Fruit fly (Drosophila melanogaster) whole organism, embryonic: Measurements from ENCODE around the gene NELF-B.
A peak's percentile ranks its signal among the peaks of the same experiment; 100 is the strongest.

ENCODE experiments used
- CG10321 ChIP-seq: fragments of 200-800 bp; sonication (Bioruptor generic); IDR thresholded peaks from 2 replicates; pipeline ENCODE4 v1.3.6; 2022; ENCODE audit warnings: missing biosample characterization, missing genetic modification characterization
- CG10462 ChIP-seq: fragments of 200-800 bp; sonication (Bioruptor generic); optimal IDR thresholded peaks from 2 replicates; lab custom pipeline; 2016; ENCODE audit warnings: missing biosample characterization, missing genetic modification characterization
- CG11398 ChIP-seq: fragments of 200-800 bp; sonication (Bioruptor generic); optimal IDR thresholded peaks from 2 replicates; lab custom pipeline; 2016; ENCODE audit warnings: missing biosample characterization, missing genetic modification characterization
- CG12219 ChIP-seq: fragments of 200-800 bp; sonication (Bioruptor generic); optimal IDR thresholded peaks from 3 replicates; lab custom pipeline; 2018; ENCODE audit warnings: missing biosample characterization, mild to moderate bottlenecking, missing genetic modification characterization
- CG12236 ChIP-seq: fragments of 200-800 bp; sonication (Bioruptor generic); optimal IDR thresholded peaks from 2 replicates; lab custom pipeline; 2016; ENCODE audit warnings: missing biosample characterization, missing genetic modification characterization
- CG14441 ChIP-seq: fragments of 200-800 bp; sonication (Bioruptor generic); IDR thresholded peaks from 2 replicates; pipeline ENCODE4 v1.3.6; 2022; ENCODE audit warnings: missing biosample characterization, missing genetic modification characterization
- CG15514 ChIP-seq: fragments of 200-800 bp; sonication (Bioruptor generic); optimal IDR thresholded peaks from 3 replicates; lab custom pipeline; 2017; ENCODE audit warnings: missing biosample characterization, missing genetic modification characterization, mild to moderate bottlenecking, moderate library complexity, missing genetic modification reagents
- CG16779 ChIP-seq: fragments of 200-800 bp; sonication (Bioruptor generic); IDR thresholded peaks from 2 replicates; pipeline ENCODE4 v1.3.6; 2022; ENCODE audit warnings: missing biosample characterization, missing genetic modification characterization
- CG1792 ChIP-seq: fragments of 200-800 bp; sonication (Bioruptor generic); optimal IDR thresholded peaks from 2 replicates; lab custom pipeline; 2016; ENCODE audit warnings: missing biosample characterization, missing genetic modification characterization
- CG31365 ChIP-seq: fragments of 200-800 bp; sonication (Bioruptor generic); optimal IDR thresholded peaks from 2 replicates; lab custom pipeline; 2018; ENCODE audit warnings: missing biosample characterization, mild to moderate bottlenecking, missing genetic modification characterization
- CG31388 ChIP-seq: fragments of 200-800 bp; sonication (Bioruptor generic); optimal IDR thresholded peaks from 2 replicates; lab custom pipeline; 2016; ENCODE audit warnings: missing biosample characterization, missing genetic modification characterization
- CG34422 ChIP-seq: fragments of 200-800 bp; sonication (Bioruptor generic); IDR thresholded peaks from 3 replicates; pipeline ENCODE4 v1.3.6; 2022; ENCODE audit warnings: missing biosample characterization, missing genetic modification characterization
- CG9797 ChIP-seq: fragments of 200-800 bp; sonication (Bioruptor generic); optimal IDR thresholded peaks from 3 replicates; lab custom pipeline; 2018; ENCODE audit warnings: missing biosample characterization, mild to moderate bottlenecking, missing genetic modification characterization
- Camta ChIP-seq: fragments of 200-800 bp; sonication (Bioruptor generic); optimal IDR thresholded peaks from 2 replicates; lab custom pipeline; 2016; ENCODE audit warnings: missing biosample characterization, missing genetic modification characterization
- CrebB ChIP-seq: fragments of 200-800 bp; sonication (Bioruptor generic); optimal IDR thresholded peaks from 3 replicates; lab custom pipeline; 2018; ENCODE audit warnings: missing biosample characterization, mild to moderate bottlenecking, missing genetic modification characterization
- Doc3 ChIP-seq: fragments of 200-800 bp; sonication (Bioruptor generic); IDR thresholded peaks from 3 replicates; pipeline ENCODE4 v1.3.6; 2022; ENCODE audit warnings: missing biosample characterization, missing genetic modification characterization; ENCODE audit not compliant: partially characterized antibody
- Gsc ChIP-seq: fragments of 200-800 bp; sonication (Bioruptor generic); IDR thresholded peaks from 2 replicates; pipeline ENCODE4 v1.3.6; 2022; ENCODE audit warnings: missing biosample characterization, missing genetic modification characterization
- Gug ChIP-seq: fragments of 200-800 bp; sonication (Bioruptor generic); IDR thresholded peaks from 4 replicates; pipeline ENCODE4 v1.3.6; 2022; ENCODE audit warnings: missing biosample characterization, missing genetic modification characterization
- H2.0 ChIP-seq: fragments of 200-800 bp; sonication (Bioruptor generic); IDR thresholded peaks from 2 replicates; pipeline ENCODE4 v1.3.6; 2022; ENCODE audit warnings: missing biosample characterization, missing genetic modification characterization
- HLH3B ChIP-seq: fragments of 200-800 bp; sonication (Bioruptor generic); IDR thresholded peaks from 2 replicates; pipeline ENCODE4 v1.3.6; 2022; ENCODE audit warnings: missing biosample characterization, missing genetic modification characterization
- Hmx ChIP-seq: fragments of 200-800 bp; sonication (Bioruptor generic); optimal IDR thresholded peaks from 2 replicates; lab custom pipeline; 2016; ENCODE audit warnings: missing biosample characterization, missing genetic modification characterization
- Mrtf ChIP-seq: fragments of 200-800 bp; sonication (Bioruptor generic); IDR thresholded peaks from 3 replicates; pipeline ENCODE4 v1.3.6; 2022; ENCODE audit warnings: missing biosample characterization, missing genetic modification characterization
- Myb ChIP-seq: fragments of 200-800 bp; sonication (Bioruptor generic); optimal IDR thresholded peaks from 2 replicates; lab custom pipeline; 2016; ENCODE audit warnings: missing biosample characterization, missing genetic modification characterization
- NK7.1 ChIP-seq: fragments of 200-800 bp; sonication (Bioruptor generic); optimal IDR thresholded peaks from 3 replicates; lab custom pipeline; 2016; ENCODE audit warnings: missing biosample characterization, missing genetic modification characterization
- Poxn ChIP-seq: fragments of 200-800 bp; sonication (Bioruptor generic); IDR thresholded peaks from 2 replicates; pipeline ENCODE4 v1.3.6; 2022; ENCODE audit warnings: missing biosample characterization, missing genetic modification characterization
- TFAM ChIP-seq: fragments of 200-800 bp; sonication (Bioruptor generic); optimal IDR thresholded peaks from 2 replicates; lab custom pipeline; 2017; ENCODE audit warnings: missing biosample characterization, missing genetic modification characterization, inconsistent platforms
- Tbp ChIP-seq: fragments of >200 bp; optimal IDR thresholded peaks from 2 replicates; lab custom pipeline; 2018; ENCODE audit warnings: missing biosample characterization, missing genetic modification characterization
- amos ChIP-seq: fragments of 200-800 bp; sonication (Bioruptor generic); IDR thresholded peaks from 2 replicates; pipeline ENCODE4 v1.3.6; 2022; ENCODE audit warnings: missing biosample characterization, missing genetic modification characterization; ENCODE audit not compliant: partially characterized antibody
- aop ChIP-seq: fragments of 200-800 bp; sonication (Bioruptor generic); IDR thresholded peaks from 2 replicates; pipeline ENCODE4 v1.3.6; 2022; ENCODE audit warnings: missing biosample characterization, missing genetic modification characterization
- ara ChIP-seq: fragments of 200-800 bp; sonication (Bioruptor generic); IDR thresholded peaks from 2 replicates; pipeline ENCODE4 v1.3.6; 2022; ENCODE audit warnings: missing biosample characterization, missing genetic modification characterization
- ash1 ChIP-seq: fragments of 200-800 bp; sonication (Bioruptor generic); optimal IDR thresholded peaks from 2 replicates; lab custom pipeline; 2018; ENCODE audit warnings: missing biosample characterization, mild to moderate bottlenecking, missing genetic modification characterization
- cwo ChIP-seq: fragments of 200-800 bp; sonication (Bioruptor generic); optimal IDR thresholded peaks from 3 replicates; lab custom pipeline; 2017; ENCODE audit warnings: missing biosample characterization, missing genetic modification characterization, mild to moderate bottlenecking, moderate library complexity, missing genetic modification reagents
- da ChIP-seq: fragments of 200-800 bp; sonication (Bioruptor generic); optimal IDR thresholded peaks from 2 replicates; lab custom pipeline; 2016; ENCODE audit warnings: missing biosample characterization, missing genetic modification characterization
- danr ChIP-seq: fragments of 200-800 bp; sonication (Bioruptor generic); IDR thresholded peaks from 2 replicates; pipeline ENCODE4 v1.3.6; 2022; ENCODE audit warnings: missing biosample characterization, missing genetic modification characterization
- eve ChIP-seq, 2 experiments: fragments of >200 bp; optimal IDR thresholded peaks; 2 replicates each; lab custom pipeline; 2017; ENCODE audit warnings: missing biosample characterization in 2 of 2, missing genetic modification characterization in 2 of 2
- gt ChIP-seq: fragments of 200-800 bp; sonication (Bioruptor generic); IDR thresholded peaks from 2 replicates; pipeline ENCODE4 v1.3.6; 2022; ENCODE audit warnings: missing biosample characterization, missing genetic modification characterization
- ham ChIP-seq: fragments of 200-800 bp; sonication (Bioruptor generic); IDR thresholded peaks from 2 replicates; pipeline ENCODE4 v1.3.6; 2022; ENCODE audit warnings: missing biosample characterization, missing genetic modification characterization
- jumu ChIP-seq: fragments of 200-800 bp; sonication (Bioruptor generic); optimal IDR thresholded peaks from 3 replicates; lab custom pipeline; 2016; ENCODE audit warnings: missing biosample characterization, missing genetic modification characterization
- kah ChIP-seq: fragments of 200-800 bp; sonication (Bioruptor generic); optimal IDR thresholded peaks from 2 replicates; lab custom pipeline; 2018; ENCODE audit warnings: missing biosample characterization, mild to moderate bottlenecking, missing genetic modification characterization
- lmd ChIP-seq: fragments of 200-800 bp; sonication (Bioruptor generic); IDR thresholded peaks from 2 replicates; pipeline ENCODE4 v1.3.6; 2022; ENCODE audit warnings: missing biosample characterization, missing genetic modification characterization
- lola ChIP-seq, 3 experiments: fragments of >200 bp in 2 of 3; fragments of 200-800 bp in 1 of 3; sonication (Bioruptor generic) in 1 of 3; optimal IDR thresholded peaks; 2 replicates each; lab custom pipeline; 2017 to 2019; ENCODE audit warnings: missing biosample characterization in 3 of 3, missing genetic modification characterization in 3 of 3, mild to moderate bottlenecking in 1 of 3, moderate library complexity in 1 of 3
- nerfin-1 ChIP-seq: fragments of 200-800 bp; sonication (Bioruptor generic); optimal IDR thresholded peaks from 3 replicates; lab custom pipeline; 2019; ENCODE audit warnings: missing biosample characterization, mild to moderate bottlenecking, missing genetic modification characterization, moderate library complexity
- prd ChIP-seq, 3 experiments: fragments of >200 bp in 2 of 3; fragments of 200-800 bp in 1 of 3; sonication (Bioruptor generic) in 1 of 3; optimal IDR thresholded peaks in 2 of 3; IDR thresholded peaks in 1 of 3; 2 replicates in 2 of 3; 3 replicates in 1 of 3; pipeline versions ENCODE4 v1.3.6 to Lab custom; 2017 to 2022; ENCODE audit warnings: missing biosample characterization in 1 of 3, missing genetic modification characterization in 1 of 3
- slbo ChIP-seq: fragments of 200-800 bp; sonication (Bioruptor generic); IDR thresholded peaks from 2 replicates; pipeline ENCODE4 v1.3.6; 2022; ENCODE audit warnings: missing biosample characterization, missing genetic modification characterization
- sna ChIP-seq: fragments of 200-800 bp; sonication (Bioruptor generic); IDR thresholded peaks from 2 replicates; pipeline ENCODE4 v1.3.6; 2022; ENCODE audit warnings: missing biosample characterization, missing genetic modification characterization; ENCODE audit not compliant: partially characterized antibody
- so ChIP-seq: fragments of 200-800 bp; sonication (Bioruptor generic); IDR thresholded peaks from 3 replicates; pipeline ENCODE4 v1.3.6; 2022; ENCODE audit warnings: missing biosample characterization, missing genetic modification characterization
- sr ChIP-seq: fragments of 200-800 bp; sonication (Bioruptor generic); IDR thresholded peaks from 3 replicates; pipeline ENCODE4 v1.3.6; 2022; ENCODE audit warnings: missing biosample characterization, missing genetic modification characterization
- ssp ChIP-seq: fragments of 200-800 bp; sonication (Bioruptor generic); IDR thresholded peaks from 2 replicates; pipeline ENCODE4 v1.3.6; 2022; ENCODE audit warnings: missing biosample characterization, missing genetic modification characterization
- tin ChIP-seq: fragments of 200-800 bp; sonication (Bioruptor generic); optimal IDR thresholded peaks from 3 replicates; lab custom pipeline; 2016; ENCODE audit warnings: missing biosample characterization, missing genetic modification characterization
- tup ChIP-seq: fragments of 200-800 bp; sonication (Bioruptor generic); optimal IDR thresholded peaks from 2 replicates; lab custom pipeline; 2016; ENCODE audit warnings: missing biosample characterization, mild to moderate bottlenecking, missing genetic modification characterization, moderate library complexity
- wdn ChIP-seq: fragments of 200-800 bp; sonication (Bioruptor generic); IDR thresholded peaks from 2 replicates; pipeline ENCODE4 v1.3.6; 2022; ENCODE audit warnings: missing biosample characterization, missing genetic modification characterization

The NELF-B gene

DNA sequence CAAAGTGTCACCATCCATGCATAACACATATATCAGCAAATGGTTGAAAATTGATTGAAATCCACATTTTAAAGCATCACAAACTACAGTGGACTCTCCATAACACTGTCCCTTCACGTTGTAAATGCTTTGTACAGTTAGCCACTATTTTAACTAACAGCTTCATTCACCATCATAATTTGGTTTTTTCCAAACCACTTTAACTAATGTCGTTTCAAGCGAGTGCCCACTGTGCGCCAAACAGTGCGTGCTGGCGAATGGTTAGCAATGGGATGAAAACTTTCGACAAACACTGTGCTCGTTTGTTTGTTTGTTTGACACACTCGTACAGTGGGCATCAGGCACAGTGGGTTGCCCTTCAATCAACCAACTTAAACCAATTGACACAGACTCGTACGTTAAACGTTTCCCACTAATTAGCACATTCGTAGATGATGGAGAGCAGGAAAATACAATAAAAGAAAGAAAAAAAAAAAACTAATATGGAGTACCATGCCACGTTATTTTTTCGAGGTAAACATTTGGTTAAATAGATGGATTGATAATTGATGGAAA, 27.8 kb downstream of the NELF-B start (continued):
- peak; percentile 87 for TF ChIP-seq wdn (GFP tag; lab: Robert Waterston, UW)
- TF ChIP-seq sna (GFP tag; lab: Robert Waterston, UW) = no peak
- peak; percentile 88 for TF ChIP-seq gt (GFP tag; lab: Robert Waterston, UW)
- TF ChIP-seq ara (GFP tag; lab: Robert Waterston, UW) = peak; percentile 86
- TF ChIP-seq Gsc = peak; percentile 85
- TF ChIP-seq Tbp = no peak
- TF ChIP-seq CG11398 (GFP tag; lab: Kevin White, UChicago) = peak; percentile 84
- TF ChIP-seq Doc3 (GFP tag; lab: Robert Waterston, UW) = no peak
- peak; percentile 85 for TF ChIP-seq kah (GFP tag; lab: Kevin White, UChicago)
- peak; percentile 76 for TF ChIP-seq Camta
- peak; percentile 83 for TF ChIP-seq CG15514 (GFP tag; lab: Kevin White, UChicago)
- no peak for TF ChIP-seq TFAM (GFP tag; lab: Kevin White, UChicago)
- peak; percentile 86 for TF ChIP-seq CG31388 (GFP tag; lab: Kevin White, UChicago)
- TF ChIP-seq CG31365 (tag; lab: Kevin White, UChicago) = peak; percentile 70
- peak; percentile 76 for TF ChIP-seq CG10462 (GFP tag; lab: Kevin White, UChicago)
- TF ChIP-seq prd (optimal IDR thresholded peaks at IDR 0.05; lab: Kevin White, UChicago) = no peak
- TF ChIP-seq prd (GFP tag; IDR thresholded peaks at IDR 0.05; lab: Robert Waterston, UW) = peak; percentile 96
- TF ChIP-seq danr (GFP tag; lab: Robert Waterston, UW) = peak; percentile 87
- peak; percentile 96 for TF ChIP-seq lmd (GFP tag; lab: Robert Waterston, UW)
- TF ChIP-seq CG34422 (GFP tag; lab: Robert Waterston, UW) = peak; percentile 97
- TF ChIP-seq eve (GFP tag; optimal IDR thresholded peaks at IDR 0.05; lab: Kevin White, UChicago) = peak in 1 of 2 experiments; percentile 96
- peak; percentile 95 for TF ChIP-seq H2.0
- peak; percentile 78 for TF ChIP-seq nerfin-1 (tag; lab: Kevin White, UChicago)
- TF ChIP-seq cwo (GFP tag; lab: Kevin White, UChicago) = peak; percentile 85
- TF ChIP-seq slbo (GFP tag; lab: Robert Waterston, UW) = peak; percentile 97
- peak; percentile 77 for TF ChIP-seq da (GFP tag; lab: Kevin White, UChicago)
- TF ChIP-seq Gug (GFP tag; lab: Robert Waterston, UW) = peak; percentile 96
- TF ChIP-seq Poxn (GFP tag; lab: Robert Waterston, UW) = peak; percentile 78
- peak; percentile 2 for TF ChIP-seq Hmx
- peak; percentile 70 for TF ChIP-seq ham
- peak; percentile 82 for TF ChIP-seq Myb (GFP tag; lab: Kevin White, UChicago)
- TF ChIP-seq tup (GFP tag; lab: Kevin White, UChicago) = peak; percentile 78
- TF ChIP-seq sr (GFP tag; lab: Robert Waterston, UW) = peak; percentile 74; the same call in 2 of the 3 replicates
- peak; percentile 76 for TF ChIP-seq CG10321 (GFP tag; lab: Robert Waterston, UW)
- peak; percentile 85 for TF ChIP-seq ash1 (GFP tag; lab: Kevin White, UChicago)
- TF ChIP-seq CrebB (tag; lab: Kevin White, UChicago) = peak; percentile 89
- TF ChIP-seq CG12236 (GFP tag; lab: Kevin White, UChicago) = peak; percentile 79
- TF ChIP-seq tin (GFP tag; lab: Kevin White, UChicago) = peak; percentile 93
- peak; percentile 94 for TF ChIP-seq CG12219
- TF ChIP-seq CG16779 = peak; percentile 91
- peak; percentile 95 for TF ChIP-seq HLH3B
- no peak for TF ChIP-seq amos (GFP tag; lab: Robert Waterston, UW)
- TF ChIP-seq ssp (GFP tag; lab: Robert Waterston, UW) = peak; percentile 84
- TF ChIP-seq CG14441 = peak; percentile 97
- TF ChIP-seq lola (GFP tag; optimal IDR thresholded peaks at IDR 0.05; lab: Kevin White, UChicago) = peak in 1 of 3 experiments; percentile 46
- peak; percentile 87 for TF ChIP-seq NK7.1 (GFP tag; lab: Kevin White, UChicago)
- TF ChIP-seq jumu (GFP tag; lab: Kevin White, UChicago) = peak; percentile 83
- peak; percentile 90 for TF ChIP-seq so (GFP tag; lab: Robert Waterston, UW)
- peak; percentile 94 for TF ChIP-seq Mrtf (GFP tag; lab: Robert Waterston, UW)
- peak; percentile 86 for TF ChIP-seq aop (GFP tag; lab: Robert Waterston, UW)
- TF ChIP-seq CG9797 (GFP tag; lab: Kevin White, UChicago) = no peak
- TF ChIP-seq CG1792 (GFP tag; lab: Kevin White, UChicago) = peak; percentile 92
